Fruit fly (Drosophila melanogaster) whole organism, pupa: ENCODE results near the gene CG9616.

Experiments
- CG10348 ChIP-seq: fragments of 200-800 bp; sonication (Bioruptor generic); IDR thresholded peaks from 2 replicates; pipeline ENCODE4 v1.3.6; 2022; ENCODE audit warnings: missing biosample characterization, missing genetic modification characterization
- CG12605 ChIP-seq: fragments of 200-800 bp; sonication (Bioruptor generic); IDR thresholded peaks from 2 replicates; pipeline ENCODE4 v1.3.6; 2022; ENCODE audit warnings: missing biosample characterization, missing genetic modification characterization
- CG13204 ChIP-seq: fragments of 200-800 bp; sonication (Bioruptor generic); optimal IDR thresholded peaks from 2 replicates; lab custom pipeline; 2018; ENCODE audit warnings: missing biosample characterization, mild to moderate bottlenecking, missing genetic modification characterization, moderate library complexity
- CG14655 ChIP-seq: fragments of 200-800 bp; sonication (Bioruptor generic); optimal IDR thresholded peaks from 3 replicates; lab custom pipeline; 2017; ENCODE audit warnings: mild to moderate bottlenecking, missing biosample characterization, missing genetic modification reagents, missing genetic modification characterization
- CG17806 ChIP-seq: fragments of 200-800 bp; sonication (Bioruptor generic); optimal IDR thresholded peaks from 2 replicates; lab custom pipeline; 2018; ENCODE audit warnings: missing biosample characterization, mild to moderate bottlenecking, missing genetic modification characterization, moderate library complexity
- CG32121 ChIP-seq: fragments of 200-800 bp; sonication (Bioruptor generic); IDR thresholded peaks from 2 replicates; pipeline ENCODE4 v1.3.6; 2022; ENCODE audit warnings: missing biosample characterization, missing genetic modification characterization
- CG34367 ChIP-seq: fragments of 200-800 bp; sonication (Bioruptor generic); optimal IDR thresholded peaks from 2 replicates; lab custom pipeline; 2018; ENCODE audit warnings: missing biosample characterization, mild to moderate bottlenecking, missing genetic modification characterization
- CG9948 ChIP-seq: fragments of 200-800 bp; sonication (Bioruptor generic); optimal IDR thresholded peaks from 2 replicates; lab custom pipeline; 2018; ENCODE audit warnings: missing biosample characterization, mild to moderate bottlenecking, missing genetic modification characterization, moderate library complexity
- D1 ChIP-seq: fragments of 200-800 bp; sonication (Bioruptor generic); optimal IDR thresholded peaks from 2 replicates; lab custom pipeline; 2018; ENCODE audit warnings: missing biosample characterization, mild to moderate bottlenecking, missing genetic modification characterization, moderate library complexity
- EcR ChIP-seq: fragments of 200-800 bp; sonication (Bioruptor generic); optimal IDR thresholded peaks from 3 replicates; lab custom pipeline; 2019; ENCODE audit warnings: missing biosample characterization, missing genetic modification characterization, mild to moderate bottlenecking, moderate library complexity, missing genetic modification reagents
- Ets98B ChIP-seq: fragments of 200-800 bp; sonication (Bioruptor generic); IDR thresholded peaks from 2 replicates; pipeline ENCODE4 v1.3.6; 2022; ENCODE audit warnings: missing biosample characterization, missing genetic modification characterization
- Pif1A ChIP-seq: fragments of 200-800 bp; sonication (Bioruptor generic); optimal IDR thresholded peaks from 3 replicates; lab custom pipeline; 2016; ENCODE audit warnings: missing biosample characterization, missing genetic modification characterization
- Pif1B ChIP-seq: fragments of 200-800 bp; sonication (Bioruptor generic); optimal IDR thresholded peaks from 3 replicates; lab custom pipeline; 2016; ENCODE audit warnings: missing biosample characterization, missing genetic modification characterization
- gl ChIP-seq: fragments of 200-800 bp; sonication (Bioruptor generic); optimal IDR thresholded peaks from 2 replicates; lab custom pipeline; 2018; ENCODE audit warnings: missing biosample characterization, mild to moderate bottlenecking, missing genetic modification characterization

dm6 chr3R:14279311-14279998, 34.2 kb upstream of the CG9616 start:
- TF ChIP-seq CG34367 (tag; lab: Kevin White, UChicago) (peak; percentile 7), Pif1A (GFP tag; lab: Kevin White, UChicago) (peak; percentile 9), gl (tag; lab: Kevin White, UChicago) (no peak), Ets98B (GFP tag; lab: Robert Waterston, UW) (peak; percentile 47), CG32121 (GFP tag; lab: Robert Waterston, UW) (peak; percentile 54), CG10348 (GFP tag; lab: Robert Waterston, UW) (no peak), Pif1B (GFP tag; lab: Kevin White, UChicago) (no peak), CG17806 (tag; lab: Kevin White, UChicago) (peak; percentile 23), EcR (no peak), D1 (tag; lab: Kevin White, UChicago) (no peak), CG9948 (tag; lab: Kevin White, UChicago) (peak; percentile 31), CG14655 (GFP tag; lab: Kevin White, UChicago) (peak; percentile 70), CG13204 (GFP tag; lab: Kevin White, UChicago) (no peak), CG12605 (no peak)
